Fruit fly (Drosophila melanogaster): ENCODE results near the gene CG32512.

CG32512 gene

DNA sequence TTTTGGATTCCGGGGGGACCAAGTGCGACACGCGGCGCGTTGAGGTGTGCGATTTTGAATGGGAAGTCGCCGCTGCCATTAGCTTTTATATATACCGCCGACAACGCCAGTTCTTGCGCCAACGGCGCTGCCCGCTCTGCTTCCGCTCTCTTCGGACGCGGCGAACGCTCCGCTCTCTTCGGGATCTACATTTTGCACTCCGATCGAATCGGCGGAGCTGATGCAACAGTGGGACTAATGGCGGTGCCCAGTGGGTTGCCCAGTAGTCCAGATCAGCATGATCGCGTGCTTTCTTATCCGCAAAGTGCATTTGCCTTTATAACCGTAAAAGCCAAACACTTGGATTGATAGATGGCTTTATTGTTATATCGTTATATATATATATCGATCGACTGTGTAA lies at the start of gene CG32512:
Gene CG32512 (minus strand): TSS at position 67 of the 400 bp plus-strand sequence.
- TF ChIP-seq Trl (optimal IDR thresholded peaks at IDR 0.05) (peak; percentile 20 to 27), Trl (GFP tag; optimal IDR thresholded peaks at IDR 0.05) (no peak), BtbVII (GFP tag; optimal IDR thresholded peaks at IDR 0.05) (no peak), Drgx (GFP tag; IDR thresholded peaks at IDR 0.05) (peak; percentile 45), gcm (GFP tag; optimal IDR thresholded peaks at IDR 0.05) (no peak), sisA (GFP tag; IDR thresholded peaks at IDR 0.05) (0 out of 2 replicates have a peak, but pooled peaks have one; percentile 14), Med (GFP tag) (peak; percentile 60), CG3163 (GFP tag; optimal IDR thresholded peaks at IDR 0.05) (peak; percentile 55), prd (optimal IDR thresholded peaks at IDR 0.05) (no peak), prd (GFP tag; IDR thresholded peaks at IDR 0.05) (0 out of 3 replicates have a peak, but pooled peaks have one; percentile 19), Rfx (GFP tag; IDR thresholded peaks at IDR 0.05) (peak; percentile 20; the same call in 1 of the 2 replicates), Adf1 (GFP tag; IDR thresholded peaks at IDR 0.05) (peak; percentile 22; the same call in 1 of the 2 replicates)

DNA sequence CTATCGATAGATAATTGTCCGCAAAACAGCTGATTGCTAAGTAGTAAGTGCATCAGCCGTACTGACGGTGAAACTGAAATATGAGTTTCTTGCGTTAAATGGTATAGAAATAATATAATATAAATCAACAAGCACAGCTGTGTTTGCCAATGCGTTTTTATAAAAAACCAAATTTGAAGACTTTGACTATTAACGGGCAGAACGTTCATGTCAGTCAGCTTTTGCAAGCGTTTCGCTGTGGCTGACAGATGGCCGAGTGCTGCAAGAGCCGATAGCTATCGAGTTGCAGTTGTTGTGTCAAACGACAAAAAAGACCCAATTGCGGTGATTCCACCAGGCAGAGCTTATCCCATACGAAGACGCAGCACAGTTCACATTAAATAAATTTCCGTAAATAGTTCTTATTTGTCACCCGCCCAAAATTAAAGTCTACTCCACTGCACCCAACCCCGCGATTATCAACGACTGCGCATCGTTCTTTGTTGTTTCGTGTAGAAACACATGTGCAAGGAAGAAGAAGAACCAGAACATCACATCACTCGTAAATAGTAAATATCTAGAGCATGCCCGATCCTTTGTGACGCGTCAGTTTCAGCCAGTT lies 49.6 kb upstream of the CG32512 start, which contains the start of the genes unc and CG15445:
Gene unc (minus strand): TSS at position 51 of the 601 bp plus-strand sequence.
Gene CG15445 (plus strand): TSS at position 296 of the 601 bp plus-strand sequence.
- TF ChIP-seq CG7271 (tag; optimal IDR thresholded peaks at IDR 0.05) (no peak), sc (optimal IDR thresholded peaks at IDR 0.05) (no peak), sc (GFP tag; optimal IDR thresholded peaks at IDR 0.05) (no peak), CG6813 (GFP tag; optimal IDR thresholded peaks at IDR 0.05) (no peak), CG1603 (tag; optimal IDR thresholded peaks at IDR 0.05) (peak; percentile 54), dm (GFP tag; optimal IDR thresholded peaks at IDR 0.05) (peak; percentile 80), CG12299 (tag; optimal IDR thresholded peaks at IDR 0.05) (no peak), CG4424 (GFP tag; optimal IDR thresholded peaks at IDR 0.05) (no peak), wor (GFP tag; IDR thresholded peaks at IDR 0.05) (no peak), Hey (tag; optimal IDR thresholded peaks at IDR 0.05) (no peak), CG9437 (GFP tag; optimal IDR thresholded peaks at IDR 0.05) (peak; percentile 19), Sry-δ (GFP tag; optimal IDR thresholded peaks at IDR 0.05) (peak; percentile 85), chm (GFP tag; IDR thresholded peaks at IDR 0.05) (no peak), Mad (GFP tag; optimal IDR thresholded peaks at IDR 0.05) (no peak), CG1024 (GFP tag; IDR thresholded peaks at IDR 0.05) (no peak), grau (tag; optimal IDR thresholded peaks at IDR 0.05) (no peak), nau (GFP tag; optimal IDR thresholded peaks at IDR 0.05) (no peak), cad (GFP tag; optimal IDR thresholded peaks at IDR 0.05) (no peak), Sox102F (GFP tag; optimal IDR thresholded peaks at IDR 0.05) (no peak), CG11695 (GFP tag; IDR thresholded peaks at IDR 0.05) (no peak), Hr3 (GFP tag; optimal IDR thresholded peaks at IDR 0.05) (peak; percentile 33), Chrac-16 (GFP tag; optimal IDR thresholded peaks at IDR 0.05) (no peak), kni (GFP tag; optimal IDR thresholded peaks at IDR 0.05) (no peak), hkb (optimal IDR thresholded peaks at IDR 0.05) (no peak), hkb (GFP tag; IDR thresholded peaks at IDR 0.05) (no peak), bcd (GFP tag; optimal IDR thresholded peaks at IDR 0.05) (peak; percentile 42), CG11085 (GFP tag; IDR thresholded peaks at IDR 0.05) (no peak), CG6272 (GFP tag; IDR thresholded peaks at IDR 0.05) (peak; percentile 22; the same call in 1 of the 2 replicates), C15 (GFP tag; IDR thresholded peaks at IDR 0.05) (no peak), esg (GFP tag; conservative IDR thresholded peaks at IDR 0.05) (no peak), al (GFP tag; IDR thresholded peaks at IDR 0.05) (no peak), lilli (GFP tag; optimal IDR thresholded peaks at IDR 0.05) (peak; percentile 14), nom (GFP tag; optimal IDR thresholded peaks at IDR 0.05) (no peak), CG16813 (GFP tag; IDR thresholded peaks at IDR 0.05; ENCODE audit: partially characterized antibody) (peak; percentile 93), ato (GFP tag; IDR thresholded peaks at IDR 0.05; ENCODE audit: partially characterized antibody) (peak; percentile 58; the same call in 1 of the 2 replicates), ci (GFP tag; IDR thresholded peaks at IDR 0.05) (no peak), bigmax (GFP tag; optimal IDR thresholded peaks at IDR 0.05) (no peak), CG10274 (GFP tag; optimal IDR thresholded peaks at IDR 0.05) (no peak), Pdp1 (GFP tag; optimal IDR thresholded peaks at IDR 0.05) (no peak)

All from whole organism, embryonic.